Worm (Caenorhabditis elegans) whole organism, L2 larva: ENCODE data around the gene tatn-1.

ENCODE experiments used
- fos-1 ChIP-seq: fragments of 150-350 bp; optimal IDR thresholded peaks from 2 replicates; lab custom pipeline; 2014; ENCODE audit warnings: missing biosample characterization, missing genetic modification characterization
- nhr-11 ChIP-seq: fragments of 150-350 bp; optimal IDR thresholded peaks from 2 replicates; lab custom pipeline; 2014; ENCODE audit warnings: missing biosample characterization, missing genetic modification characterization

The tatn-1 gene

ce11 chrX:14841030-14841429, 50.2 kb downstream of the tatn-1 start (continued):
- TF ChIP-seq nhr-11 (tag; lab: Kevin White, UChicago) = no peak
- peak; percentile 97 for TF ChIP-seq fos-1 (tag; lab: Kevin White, UChicago)
